Fruit fly (Drosophila melanogaster) whole organism, pupa: Measurements from ENCODE around the gene CG4666.

Experiments
- CG10348 ChIP-seq: fragments of 200-800 bp; sonication (Bioruptor generic); IDR thresholded peaks from 2 replicates; pipeline ENCODE4 v1.3.6; 2022; ENCODE audit warnings: missing biosample characterization, missing genetic modification characterization
- CG12605 ChIP-seq: fragments of 200-800 bp; sonication (Bioruptor generic); IDR thresholded peaks from 2 replicates; pipeline ENCODE4 v1.3.6; 2022; ENCODE audit warnings: missing biosample characterization, missing genetic modification characterization
- CG13204 ChIP-seq: fragments of 200-800 bp; sonication (Bioruptor generic); optimal IDR thresholded peaks from 2 replicates; lab custom pipeline; 2018; ENCODE audit warnings: missing biosample characterization, mild to moderate bottlenecking, missing genetic modification characterization, moderate library complexity
- CG14655 ChIP-seq: fragments of 200-800 bp; sonication (Bioruptor generic); optimal IDR thresholded peaks from 3 replicates; lab custom pipeline; 2017; ENCODE audit warnings: mild to moderate bottlenecking, missing biosample characterization, missing genetic modification reagents, missing genetic modification characterization
- CG15710 ChIP-seq: fragments of 200-800 bp; sonication (Bioruptor generic); optimal IDR thresholded peaks from 2 replicates; lab custom pipeline; 2018; ENCODE audit warnings: missing biosample characterization, mild to moderate bottlenecking, missing genetic modification characterization, moderate library complexity
- CG17806 ChIP-seq: fragments of 200-800 bp; sonication (Bioruptor generic); optimal IDR thresholded peaks from 2 replicates; lab custom pipeline; 2018; ENCODE audit warnings: missing biosample characterization, mild to moderate bottlenecking, missing genetic modification characterization, moderate library complexity
- CG32121 ChIP-seq: fragments of 200-800 bp; sonication (Bioruptor generic); IDR thresholded peaks from 2 replicates; pipeline ENCODE4 v1.3.6; 2022; ENCODE audit warnings: missing biosample characterization, missing genetic modification characterization
- CG34367 ChIP-seq: fragments of 200-800 bp; sonication (Bioruptor generic); optimal IDR thresholded peaks from 2 replicates; lab custom pipeline; 2018; ENCODE audit warnings: missing biosample characterization, mild to moderate bottlenecking, missing genetic modification characterization
- CG4496 ChIP-seq: fragments of 200-800 bp; sonication (Bioruptor generic); IDR thresholded peaks from 3 replicates; pipeline ENCODE4 v1.3.6; 2022; ENCODE audit warnings: missing biosample characterization, missing genetic modification characterization
- CG8159 ChIP-seq: fragments of 200-800 bp; sonication (Bioruptor generic); optimal IDR thresholded peaks from 3 replicates; lab custom pipeline; 2018; ENCODE audit warnings: missing biosample characterization, mild to moderate bottlenecking, missing genetic modification characterization, moderate library complexity
- CG8301 ChIP-seq: fragments of 200-800 bp; sonication (Bioruptor generic); optimal IDR thresholded peaks from 2 replicates; lab custom pipeline; 2018; ENCODE audit warnings: missing biosample characterization, mild to moderate bottlenecking, missing genetic modification characterization
- CG9948 ChIP-seq: fragments of 200-800 bp; sonication (Bioruptor generic); optimal IDR thresholded peaks from 2 replicates; lab custom pipeline; 2018; ENCODE audit warnings: missing biosample characterization, mild to moderate bottlenecking, missing genetic modification characterization, moderate library complexity
- D1 ChIP-seq: fragments of 200-800 bp; sonication (Bioruptor generic); optimal IDR thresholded peaks from 2 replicates; lab custom pipeline; 2018; ENCODE audit warnings: missing biosample characterization, mild to moderate bottlenecking, missing genetic modification characterization, moderate library complexity
- EcR ChIP-seq: fragments of 200-800 bp; sonication (Bioruptor generic); optimal IDR thresholded peaks from 3 replicates; lab custom pipeline; 2019; ENCODE audit warnings: missing biosample characterization, missing genetic modification characterization, mild to moderate bottlenecking, moderate library complexity, missing genetic modification reagents
- Ets98B ChIP-seq: fragments of 200-800 bp; sonication (Bioruptor generic); IDR thresholded peaks from 2 replicates; pipeline ENCODE4 v1.3.6; 2022; ENCODE audit warnings: missing biosample characterization, missing genetic modification characterization
- Pif1A ChIP-seq: fragments of 200-800 bp; sonication (Bioruptor generic); optimal IDR thresholded peaks from 3 replicates; lab custom pipeline; 2016; ENCODE audit warnings: missing biosample characterization, missing genetic modification characterization
- Pif1B ChIP-seq: fragments of 200-800 bp; sonication (Bioruptor generic); optimal IDR thresholded peaks from 3 replicates; lab custom pipeline; 2016; ENCODE audit warnings: missing biosample characterization, missing genetic modification characterization
- Snoo ChIP-seq: fragments of 200-800 bp; sonication (Bioruptor generic); optimal IDR thresholded peaks from 3 replicates; lab custom pipeline; 2017; ENCODE audit warnings: missing biosample characterization, mild to moderate bottlenecking, missing genetic modification characterization, inconsistent platforms
- fd96Ca ChIP-seq: fragments of 200-800 bp; sonication (Bioruptor generic); IDR thresholded peaks from 3 replicates; pipeline ENCODE4 v1.3.6; 2022; ENCODE audit warnings: missing biosample characterization, missing genetic modification characterization
- gl ChIP-seq: fragments of 200-800 bp; sonication (Bioruptor generic); optimal IDR thresholded peaks from 2 replicates; lab custom pipeline; 2018; ENCODE audit warnings: missing biosample characterization, mild to moderate bottlenecking, missing genetic modification characterization
- rn ChIP-seq: fragments of 200-800 bp; sonication (Bioruptor generic); IDR thresholded peaks from 2 replicates; pipeline ENCODE4 v1.3.6; 2022; ENCODE audit warnings: missing biosample characterization, missing genetic modification characterization

The CG4666 gene

DNA sequence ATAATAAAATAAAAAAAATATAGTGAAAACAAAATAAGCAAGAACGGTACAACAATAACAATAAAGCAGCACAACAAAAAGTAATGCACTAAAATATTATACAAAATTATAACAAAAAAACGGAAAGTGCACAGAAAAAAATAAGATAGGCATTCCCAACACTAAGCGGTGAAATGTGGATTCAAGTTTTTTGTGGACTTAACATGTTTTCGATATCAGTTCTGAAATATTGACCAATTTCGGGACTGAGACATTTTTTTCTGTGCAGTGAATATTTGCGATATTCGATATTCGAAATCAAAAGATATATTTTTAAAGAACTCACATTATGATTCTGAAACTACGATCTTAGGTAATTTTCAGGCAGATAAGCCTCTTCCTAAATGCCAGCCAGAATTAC is 16.5 kb upstream of the CG4666 start:
- TF ChIP-seq Ets98B (GFP tag; lab: Robert Waterston, UW) (no peak), CG4496 (GFP tag; lab: Robert Waterston, UW) (no peak), CG9948 (no peak), rn (GFP tag; lab: Robert Waterston, UW) (no peak), EcR (no peak), gl (tag; lab: Kevin White, UChicago) (no peak), CG13204 (GFP tag; lab: Kevin White, UChicago) (no peak), Snoo (tag; lab: Kevin White, UChicago) (no peak), CG32121 (GFP tag; lab: Robert Waterston, UW) (no peak), Pif1B (no peak), fd96Ca (no peak), Pif1A (no peak), D1 (tag; lab: Kevin White, UChicago) (no peak)

DNA sequence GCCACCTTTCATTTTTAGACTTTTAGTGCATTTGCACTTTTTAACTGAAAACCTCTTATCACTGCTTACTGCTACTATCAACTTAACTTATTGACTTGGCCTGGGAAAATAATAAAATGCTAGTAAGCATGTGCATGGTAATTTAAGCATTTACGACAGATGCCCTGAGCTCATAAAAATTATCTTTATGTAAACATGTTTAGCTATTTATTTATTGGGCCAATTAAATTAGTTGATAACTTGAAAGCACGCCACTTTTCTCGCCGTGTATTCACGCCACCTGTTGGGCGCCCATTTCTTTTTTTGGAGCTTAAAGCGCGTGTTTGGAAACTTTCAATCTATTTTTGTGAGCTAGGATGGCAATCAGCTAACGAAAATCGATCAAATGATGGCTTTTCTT is 14.6 kb upstream of the CG4666 start:
- TF ChIP-seq fd96Ca (no peak), CG8159 (tag; lab: Kevin White, UChicago) (no peak), CG17806 (tag; lab: Kevin White, UChicago) (no peak), CG34367 (tag; lab: Kevin White, UChicago) (no peak), CG14655 (peak; percentile 9), gl (tag; lab: Kevin White, UChicago) (no peak), CG12605 (GFP tag; lab: Robert Waterston, UW) (no peak), EcR (no peak)
- TF ChIP-seq, all 21 proteins: peak for 1

DNA sequence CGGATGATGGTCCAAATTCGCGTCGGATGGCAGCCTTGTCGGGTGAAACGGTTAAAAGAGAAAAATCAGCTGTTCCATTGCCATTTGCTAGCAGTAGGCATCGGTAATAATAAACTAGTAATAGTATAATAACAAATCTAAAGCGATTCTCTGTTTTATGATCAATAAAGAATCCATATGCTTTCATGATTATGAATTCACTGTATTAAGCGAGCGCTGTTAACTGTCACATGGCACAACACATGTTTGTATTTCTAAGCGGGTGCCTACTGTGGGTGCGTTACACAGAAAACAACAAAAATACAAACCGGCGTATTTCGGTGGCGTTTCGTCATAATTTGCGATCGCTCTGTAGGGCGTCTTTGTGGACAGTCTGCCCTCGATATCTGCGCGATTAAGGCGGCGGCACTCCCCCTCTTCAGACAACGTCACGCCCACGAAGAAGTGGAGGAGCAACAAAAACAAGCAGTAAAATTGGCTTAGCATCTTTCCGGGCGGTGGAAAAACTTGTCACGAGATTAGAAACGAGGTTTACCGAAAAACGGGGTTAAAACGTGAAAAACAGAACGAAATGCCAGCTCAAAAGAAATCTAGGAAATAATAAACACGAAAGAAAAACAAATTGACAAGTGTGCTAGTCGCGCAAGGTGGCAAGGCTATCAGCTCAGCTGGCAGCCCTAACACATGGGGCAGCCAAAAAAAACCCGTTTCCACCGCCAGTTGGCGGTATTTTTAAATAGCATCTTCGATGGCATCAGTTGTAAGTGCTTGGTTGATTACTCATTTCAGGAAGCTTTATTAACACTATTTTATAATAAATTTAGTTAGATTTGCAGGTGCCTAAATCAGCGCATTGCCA is 13.5 kb upstream of the CG4666 start, which contains the start of the genes Nep1 and Mipp2:
Gene Nep1, plus strand, starts transcription at position 397 of the 859 bp plus-strand sequence.
Gene Mipp2, minus strand, starts transcription at position 663 of the 859 bp plus-strand sequence.
- TF ChIP-seq Snoo (tag; lab: Kevin White, UChicago): peak; percentile 9
- peak; percentile 12 for TF ChIP-seq CG8159 (tag; lab: Kevin White, UChicago)
- no peak for TF ChIP-seq CG10348 (GFP tag; lab: Robert Waterston, UW)
- TF ChIP-seq CG9948: peak; percentile 21
- peak; percentile 30 for TF ChIP-seq CG15710 (tag; lab: Kevin White, UChicago)
- peak; percentile 56; the same call in 2 of the 3 replicates for TF ChIP-seq CG4496 (GFP tag; lab: Robert Waterston, UW)
- peak; percentile 67 for TF ChIP-seq CG32121 (GFP tag; lab: Robert Waterston, UW)
- peak; percentile 75 for TF ChIP-seq fd96Ca
- peak; percentile 23 for TF ChIP-seq CG34367 (tag; lab: Kevin White, UChicago)
- no peak for TF ChIP-seq EcR
- peak; percentile 64 for TF ChIP-seq Ets98B (GFP tag; lab: Robert Waterston, UW)
- TF ChIP-seq D1 (tag; lab: Kevin White, UChicago): no peak
- no peak for TF ChIP-seq CG14655
- TF ChIP-seq rn (GFP tag; lab: Robert Waterston, UW): no peak
- TF ChIP-seq CG8301: peak; percentile 50
- peak; percentile 37 for TF ChIP-seq Pif1B
- TF ChIP-seq gl (tag; lab: Kevin White, UChicago): no peak
- TF ChIP-seq CG13204 (GFP tag; lab: Kevin White, UChicago): no peak
- TF ChIP-seq Pif1A: peak; percentile 59
- peak; percentile 24 for TF ChIP-seq CG17806 (tag; lab: Kevin White, UChicago)
- TF ChIP-seq CG12605 (GFP tag; lab: Robert Waterston, UW): peak; percentile 54; the same call in 1 of the 2 replicates

DNA sequence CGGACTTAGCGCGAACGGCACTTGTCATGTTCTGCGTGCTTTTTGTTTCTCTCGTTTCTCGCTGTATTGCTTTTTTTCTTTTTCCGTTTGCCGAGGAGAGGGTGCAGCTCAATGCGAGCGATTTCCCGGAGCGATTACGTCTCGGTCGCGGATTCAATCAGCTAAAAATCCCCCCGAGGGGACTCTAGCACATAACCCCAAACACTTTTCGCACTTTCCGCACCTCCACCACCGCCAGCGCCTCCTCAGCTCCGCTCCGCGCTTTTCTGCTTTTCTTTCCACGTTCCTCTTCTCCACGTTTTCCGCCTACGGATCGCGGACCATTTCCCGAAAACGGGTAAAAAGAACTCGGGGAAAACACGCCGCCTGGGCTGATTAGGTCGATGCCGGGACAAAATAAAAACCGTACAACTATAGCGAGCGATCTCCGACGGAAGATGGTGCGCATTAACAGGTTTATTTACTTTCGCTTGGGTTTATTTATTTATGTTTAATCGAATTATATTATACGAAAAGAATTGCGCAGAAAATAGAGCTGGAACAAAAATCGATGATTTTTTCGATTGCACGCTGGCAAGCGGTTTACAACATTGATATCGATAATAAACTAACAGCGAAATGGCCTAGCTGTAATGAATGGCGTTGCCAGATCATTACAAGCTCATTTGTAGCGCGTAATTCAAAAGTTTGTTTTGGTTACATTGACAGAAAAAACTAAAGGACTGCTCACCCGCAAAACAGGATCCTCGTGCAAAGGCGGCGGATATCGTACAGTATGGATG is 12.3 kb upstream of the CG4666 start, which contains the start of gene raptor:
Gene raptor, minus strand, starts transcription at position 523 of the 782 bp plus-strand sequence.
- peak; percentile 32; the same call in 1 of the 2 replicates for TF ChIP-seq Ets98B (GFP tag; lab: Robert Waterston, UW)
- TF ChIP-seq fd96Ca: no peak
- TF ChIP-seq CG4496 (GFP tag; lab: Robert Waterston, UW): 0 out of 3 replicates have a peak, but pooled peaks have one; percentile 45
- 0 out of 2 replicates have a peak, but pooled peaks have one; percentile 26 for TF ChIP-seq CG32121 (GFP tag; lab: Robert Waterston, UW)
- TF ChIP-seq CG13204 (GFP tag; lab: Kevin White, UChicago): peak; percentile 13

DNA sequence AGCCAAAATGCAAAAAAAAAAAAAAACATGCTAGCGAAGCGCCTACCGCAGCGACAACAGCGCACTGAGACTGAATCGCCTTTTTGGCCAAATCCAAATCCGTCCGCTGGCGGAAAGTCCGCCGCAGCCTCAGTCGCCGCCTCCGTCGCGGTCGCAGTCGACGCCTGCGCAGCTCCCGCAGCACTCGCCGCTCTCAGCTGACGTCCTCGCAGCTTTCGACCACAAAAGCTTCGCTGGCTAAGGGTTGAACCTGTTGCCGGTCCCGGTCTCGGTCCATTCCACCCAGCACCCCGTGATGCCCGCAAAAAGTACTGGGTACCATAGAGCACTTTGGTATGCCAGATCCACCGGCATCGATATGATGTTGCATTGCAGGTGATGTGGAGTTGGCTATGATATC is 3.7 kb upstream of the CG4666 start, which contains the start of gene CG4660:
Gene CG4660, minus strand, starts transcription at position 77 of the 400 bp plus-strand sequence.
- TF ChIP-seq CG15710 (tag; lab: Kevin White, UChicago): no peak
- TF ChIP-seq CG12605 (GFP tag; lab: Robert Waterston, UW): peak; percentile 88
- TF ChIP-seq, all 21 proteins: peak for 1

DNA sequence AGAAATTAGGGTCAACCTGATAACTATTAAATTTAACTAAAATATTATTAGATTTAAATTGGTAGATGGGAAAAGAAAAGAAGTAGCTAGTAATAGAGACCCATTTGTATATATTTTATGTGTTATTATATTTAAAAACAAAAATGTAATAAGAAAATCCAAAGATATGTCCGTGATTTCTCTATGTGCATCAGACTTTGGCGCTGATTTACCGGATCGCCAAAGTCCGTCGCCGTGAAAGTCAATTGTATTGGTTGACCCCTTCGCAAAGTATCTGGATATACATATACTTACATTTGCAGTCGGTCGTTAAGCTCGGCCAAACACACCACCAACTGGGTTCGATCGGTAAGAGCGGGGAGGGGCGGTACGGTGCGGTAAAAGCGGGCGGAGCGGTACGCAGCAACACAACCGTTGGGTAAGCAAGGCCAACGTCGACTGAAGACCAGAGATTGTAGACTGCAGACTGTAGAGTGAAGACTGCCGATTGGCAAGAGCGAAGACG is 491 bp downstream of the CG4666 start:
- TF ChIP-seq rn (GFP tag; lab: Robert Waterston, UW) (peak; percentile 45; the same call in 1 of the 2 replicates), Ets98B (GFP tag; lab: Robert Waterston, UW) (peak; percentile 80), gl (tag; lab: Kevin White, UChicago) (no peak), CG9948 (peak; percentile 63), CG8301 (peak; percentile 75), CG8159 (tag; lab: Kevin White, UChicago) (peak; percentile 72), Pif1A (peak; percentile 33), Pif1B (peak; percentile 60), EcR (peak; percentile 28), CG10348 (GFP tag; lab: Robert Waterston, UW) (no peak), CG4496 (GFP tag; lab: Robert Waterston, UW) (peak; percentile 72), CG14655 (peak; percentile 84), CG34367 (tag; lab: Kevin White, UChicago) (peak; percentile 48), D1 (tag; lab: Kevin White, UChicago) (no peak), fd96Ca (no peak), Snoo (tag; lab: Kevin White, UChicago) (peak; percentile 45), CG32121 (GFP tag; lab: Robert Waterston, UW) (peak; percentile 79), CG17806 (tag; lab: Kevin White, UChicago) (peak; percentile 56), CG12605 (GFP tag; lab: Robert Waterston, UW) (peak; percentile 65; the same call in 1 of the 2 replicates), CG13204 (GFP tag; lab: Kevin White, UChicago) (peak; percentile 67), CG15710 (tag; lab: Kevin White, UChicago) (peak; percentile 74)
- TF ChIP-seq, all 21 proteins: peak for 17
